5 worm cellular contexts compared by ENCODE assay signal in genomic region chrX:17638970-17639369, ce11.
TF ChIP-seq lines count a peak whose summit lies in the region.

No protein-coding gene starts in this region.

TF ChIP-seq in whole organism, L2 larva, 48 proteins besides CTCF, POLR2A, EP300 and RAD21:
- TF ChIP-seq nhr-6 (tag; optimal IDR thresholded peaks at IDR 0.05; lab: Kevin White, UChicago) (no peak), gmeb-1 (tag; optimal IDR thresholded peaks at IDR 0.05; lab: Kevin White, UChicago) (no peak), snpc-4 (tag; optimal IDR thresholded peaks at IDR 0.05; lab: Kevin White, UChicago) (no peak), nhr-12 (tag; optimal IDR thresholded peaks at IDR 0.05; lab: Kevin White, UChicago) (no peak), sma-9 (GFP tag; optimal IDR thresholded peaks at IDR 0.05; lab: Kevin White, UChicago) (peak; percentile 18), sma-9 (tag; optimal IDR thresholded peaks at IDR 0.05; lab: Kevin White, UChicago) (no peak), fos-1 (tag; optimal IDR thresholded peaks at IDR 0.05; lab: Kevin White, UChicago) (peak; percentile 73)

TF ChIP-seq in whole organism, L3 larva, 47 proteins besides CTCF, POLR2A, EP300 and RAD21:
- TF ChIP-seq pha-4 (tag; optimal IDR thresholded peaks at IDR 0.05; lab: Kevin White, UChicago) (peak; percentile 47), elt-2 (tag; optimal IDR thresholded peaks at IDR 0.05; lab: Kevin White, UChicago) (peak; percentile 78), pqm-1 (tag; optimal IDR thresholded peaks at IDR 0.05; lab: Kevin White, UChicago) (peak; percentile 57), skn-1 (tag; optimal IDR thresholded peaks at IDR 0.05; lab: Kevin White, UChicago) (no peak)

TF ChIP-seq in whole organism, L4 larva, 104 proteins besides CTCF, POLR2A, EP300 and RAD21:
- TF ChIP-seq dmd-9 (GFP tag; IDR thresholded peaks at IDR 0.05; lab: Robert Waterston, UW) (no peak), nhr-237 (tag; optimal IDR thresholded peaks at IDR 0.05; lab: Kevin White, UChicago) (no peak), nhr-77 (tag; optimal IDR thresholded peaks at IDR 0.05; lab: Kevin White, UChicago) (peak; percentile 19), ceh-28 (tag; optimal IDR thresholded peaks at IDR 0.05; lab: Kevin White, UChicago) (no peak), zip-2 (tag; optimal IDR thresholded peaks at IDR 0.05; lab: Kevin White, UChicago) (no peak), mes-2 (tag; optimal IDR thresholded peaks at IDR 0.05; lab: Kevin White, UChicago; ENCODE audit: poor library complexity, severe bottlenecking) (peak; percentile 13), ctbp-1 (GFP tag; IDR thresholded peaks at IDR 0.05; lab: Robert Waterston, UW) (no peak), php-3 (GFP tag; IDR thresholded peaks at IDR 0.05; lab: Robert Waterston, UW) (peak; percentile 72), lin-1 (GFP tag; IDR thresholded peaks at IDR 0.05; lab: Robert Waterston, UW) (no peak), pqm-1 (tag; optimal IDR thresholded peaks at IDR 0.05; lab: Kevin White, UChicago) (peak; percentile 89), zip-11 (GFP tag; IDR thresholded peaks at IDR 0.05; lab: Robert Waterston, UW) (no peak), ztf-7 (tag; optimal IDR thresholded peaks at IDR 0.05; lab: Kevin White, UChicago) (no peak), unc-62 (GFP tag; optimal IDR thresholded peaks at IDR 0.05 in 1 of 2; lab: Kevin White, UChicago) (peak in 1 of 2 experiments; percentile 22), unc-62 (tag; optimal IDR thresholded peaks at IDR 0.05; lab: Kevin White, UChicago) (no peak), nhr-28 (tag; optimal IDR thresholded peaks at IDR 0.05; lab: Kevin White, UChicago) (peak; percentile 36), zag-1 (tag; optimal IDR thresholded peaks at IDR 0.05; lab: Kevin White, UChicago) (no peak), aha-1 (tag; lab: Kevin White, UChicago) (no peak), daf-19 (GFP tag; conservative IDR thresholded peaks at IDR 0.05; lab: Robert Waterston, UW) (no peak), ama-1 (optimal IDR thresholded peaks at IDR 0.05; lab: Kevin White, UChicago) (no peak), egl-27 (tag; optimal IDR thresholded peaks at IDR 0.05; lab: Kevin White, UChicago) (no peak), duxl-1 (tag; optimal IDR thresholded peaks at IDR 0.05; lab: Kevin White, UChicago; ENCODE audit: poor library complexity) (no peak), daf-16 (GFP tag; optimal IDR thresholded peaks at IDR 0.05; lab: Kevin White, UChicago) (no peak), daf-16 (tag; optimal IDR thresholded peaks at IDR 0.05; lab: Kevin White, UChicago) (peak; percentile 74), dmd-6 (GFP tag; IDR thresholded peaks at IDR 0.05; lab: Robert Waterston, UW) (peak; percentile 56)

TF ChIP-seq in whole organism, late embryonic, 69 proteins besides CTCF, POLR2A, EP300 and RAD21:
- TF ChIP-seq T23F11.4 (GFP tag; optimal IDR thresholded peaks at IDR 0.05; lab: Kevin White, UChicago), result no peak
- TF ChIP-seq ceh-18 (tag; optimal IDR thresholded peaks at IDR 0.05; lab: Kevin White, UChicago), result no peak
- TF ChIP-seq elt-2 (tag; optimal IDR thresholded peaks at IDR 0.05; lab: Kevin White, UChicago), result peak; percentile 62
- no peak for TF ChIP-seq hlh-8 (tag; optimal IDR thresholded peaks at IDR 0.05; lab: Kevin White, UChicago)
- no peak for TF ChIP-seq pha-4 (tag; optimal IDR thresholded peaks at IDR 0.05; lab: Kevin White, UChicago)
- no peak for TF ChIP-seq npax-4 (tag; optimal IDR thresholded peaks at IDR 0.05; lab: Kevin White, UChicago)

TF ChIP-seq in whole organism, young adult, 124 proteins besides CTCF, POLR2A, EP300 and RAD21:
- TF ChIP-seq nfya-2 (GFP tag; IDR thresholded peaks at IDR 0.05; lab: Robert Waterston, UW) (no peak), aptf-2 (GFP tag; conservative IDR thresholded peaks at IDR 0.05; lab: Robert Waterston, UW) (no peak), Y67H2A.10 (GFP tag; conservative IDR thresholded peaks at IDR 0.05; lab: Robert Waterston, UW) (no peak), nhr-90 (tag; optimal IDR thresholded peaks at IDR 0.05; lab: Kevin White, UChicago) (no peak), ztf-3 (GFP tag; optimal IDR thresholded peaks at IDR 0.05; lab: Kevin White, UChicago) (no peak), nhr-80 (tag; optimal IDR thresholded peaks at IDR 0.05; lab: Kevin White, UChicago) (peak; percentile 46), lir-1 (GFP tag; conservative IDR thresholded peaks at IDR 0.05; lab: Robert Waterston, UW) (no peak), fkh-3 (tag; optimal IDR thresholded peaks at IDR 0.05; lab: Kevin White, UChicago) (no peak)
